Worm (Caenorhabditis elegans): ENCODE measurements around the gene morc-1.

DNA sequence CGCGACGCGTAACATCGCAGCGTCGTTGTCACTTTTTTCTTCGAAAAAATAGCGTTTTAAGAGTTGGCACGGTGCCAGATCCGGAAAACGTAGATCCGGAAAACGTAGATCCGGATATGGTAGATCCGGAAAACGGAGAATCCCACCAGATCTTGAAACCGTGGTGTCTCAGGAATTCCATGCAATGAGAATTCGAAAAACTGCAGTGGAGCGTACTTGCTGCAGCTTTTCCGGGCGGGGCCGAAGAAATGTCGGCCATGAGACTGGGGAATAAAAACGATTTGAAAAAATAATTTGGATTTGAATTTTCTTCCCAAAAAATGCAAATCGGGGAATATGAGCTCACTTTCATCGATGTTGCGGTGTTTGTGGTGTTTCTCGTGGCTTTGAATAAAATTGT, 34.2 kb downstream of the morc-1 start, which contains the start of gene K10D2.5:
- peak; percentile 50 for TF ChIP-seq ceh-8 (GFP tag; optimal IDR thresholded peaks at IDR 0.05)
- TF ChIP-seq sup-37 (GFP tag; optimal IDR thresholded peaks at IDR 0.05) = peak; percentile 72
- TF ChIP-seq unc-98 (GFP tag; IDR thresholded peaks at IDR 0.05) = peak; percentile 98
- TF ChIP-seq pqm-1 (tag; optimal IDR thresholded peaks at IDR 0.05) = no peak
- no peak for TF ChIP-seq nhr-12 (tag; optimal IDR thresholded peaks at IDR 0.05)
- TF ChIP-seq lin-13 (GFP tag; optimal IDR thresholded peaks at IDR 0.05) = peak; percentile 95
- TF ChIP-seq mab-9 (GFP tag; IDR thresholded peaks at IDR 0.05) = peak; percentile 94
- peak; percentile 14 for TF ChIP-seq zag-1 (tag; optimal IDR thresholded peaks at IDR 0.05)
- peak in 1 of 2 experiments; percentile 99 for TF ChIP-seq ztf-11 (tag; optimal IDR thresholded peaks at IDR 0.05)
- peak; percentile 94 for TF ChIP-seq C16A3.4 (tag; optimal IDR thresholded peaks at IDR 0.05)
- peak; percentile 92 to 94 for TF ChIP-seq efl-1 (optimal IDR thresholded peaks at IDR 0.05)
- TF ChIP-seq efl-1 (GFP tag; optimal IDR thresholded peaks at IDR 0.05 in 1 of 2) = peak; percentile 87 to 98
- peak; percentile 96 for TF ChIP-seq nhr-47 (tag; optimal IDR thresholded peaks at IDR 0.05)
- TF ChIP-seq rnt-1 (tag; optimal IDR thresholded peaks at IDR 0.05) = peak; percentile 100
- no peak for TF ChIP-seq ces-1 (GFP tag; optimal IDR thresholded peaks at IDR 0.05)
